Fruit fly (Drosophila melanogaster): ENCODE measurements around the gene heix.

- peak; percentile 38 for TF ChIP-seq Crg-1 (GFP tag; optimal IDR thresholded peaks at IDR 0.05)
- no peak for TF ChIP-seq CG14711 (tag; optimal IDR thresholded peaks at IDR 0.05)
- TF ChIP-seq pad (GFP tag; optimal IDR thresholded peaks at IDR 0.05): peak; percentile 88
- TF ChIP-seq CG11617 (GFP tag; optimal IDR thresholded peaks at IDR 0.05): no peak
- TF ChIP-seq ovo (GFP tag; optimal IDR thresholded peaks at IDR 0.05): peak; percentile 86
- TF ChIP-seq cnc (optimal IDR thresholded peaks at IDR 0.05): no peak
- peak; percentile 41 for TF ChIP-seq CG33017 (tag; optimal IDR thresholded peaks at IDR 0.05)
- no peak for TF ChIP-seq bab1 (GFP tag; optimal IDR thresholded peaks at IDR 0.05)
- peak; percentile 30 for TF ChIP-seq cic (GFP tag; optimal IDR thresholded peaks at IDR 0.05)
- peak; percentile 23 for TF ChIP-seq Mnt (GFP tag; optimal IDR thresholded peaks at IDR 0.05)
- peak; percentile 30 for TF ChIP-seq toe (GFP tag; optimal IDR thresholded peaks at IDR 0.05)
- TF ChIP-seq Hr96 (GFP tag; optimal IDR thresholded peaks at IDR 0.05): peak; percentile 22
- TF ChIP-seq CG7101 (tag; optimal IDR thresholded peaks at IDR 0.05): no peak
Measured at dm6 chr2L:16324833-16325232, 25.2 kb upstream of the heix start.
